Worm (Caenorhabditis elegans) whole organism, L4 larva: ENCODE results near the gene klc-2.

ENCODE experiments used
- F37D6.2 ChIP-seq: sonication (generic microtip); optimal IDR thresholded peaks from 2 replicates; lab custom pipeline; 2016; ENCODE audit warnings: mild to moderate bottlenecking, missing genetic modification characterization, missing compliant biosample characterization
- F44E2.7 ChIP-seq: fragments of 200-800 bp; sonication (Bioruptor generic); IDR thresholded peaks from 2 replicates; pipeline ENCODE4 v2.1.2; 2022; ENCODE audit warnings: missing genetic modification characterization, missing compliant biosample characterization
- R02D3.7 ChIP-seq: fragments of 150-350 bp; sonication (generic microtip); optimal IDR thresholded peaks from 3 replicates; lab custom pipeline; 2014; ENCODE audit warnings: missing biosample characterization, missing genetic modification characterization
- Y105C5A.15 ChIP-seq: fragments of 200-800 bp; sonication (Bioruptor generic); IDR thresholded peaks from 2 replicates; pipeline ENCODE4 v1.3.6; 2022; ENCODE audit warnings: missing genetic modification characterization, missing compliant biosample characterization
- aha-1 ChIP-seq: fragments of 150-350 bp; peaks from one replicate; lab custom pipeline; 2014; ENCODE audit warnings: missing biosample characterization, missing genetic modification characterization
- ama-1 ChIP-seq: fragments of 150-350 bp; optimal IDR thresholded peaks from 2 replicates; lab custom pipeline; 2014; ENCODE audit warnings: inconsistent platforms, mixed read lengths
- ceh-20 ChIP-seq: fragments of 200-800 bp; sonication (Bioruptor generic); IDR thresholded peaks from 2 replicates; pipeline ENCODE4 v1.3.6; 2022; ENCODE audit warnings: missing genetic modification reagents, missing genetic modification characterization, missing compliant biosample characterization
- ceh-28 ChIP-seq: fragments of 150-350 bp; optimal IDR thresholded peaks from 2 replicates; lab custom pipeline; 2014; ENCODE audit warnings: missing biosample characterization, missing genetic modification reagents, missing genetic modification characterization
- ceh-82 ChIP-seq: sonication (generic microtip); optimal IDR thresholded peaks from 2 replicates; lab custom pipeline; 2017; ENCODE audit warnings: missing biosample characterization, missing genetic modification characterization
- ctbp-1 ChIP-seq: fragments of 200-800 bp; sonication (Bioruptor generic); IDR thresholded peaks from 2 replicates; pipeline ENCODE4 v1.3.6; 2022; ENCODE audit warnings: missing genetic modification reagents, missing genetic modification characterization, missing compliant biosample characterization
- daf-16 ChIP-seq, 3 experiments: sonication (generic microtip); optimal IDR thresholded peaks; 2 replicates each; lab custom pipeline; 2016 to 2017; ENCODE audit warnings: missing genetic modification characterization in 3 of 3, missing genetic modification reagents in 3 of 3, mild to moderate bottlenecking in 2 of 3, missing compliant biosample characterization in 2 of 3, missing biosample characterization in 1 of 3, moderate library complexity in 1 of 3
- dmd-6 ChIP-seq: fragments of 200-800 bp; sonication (Bioruptor generic); IDR thresholded peaks from 2 replicates; pipeline ENCODE4 v1.3.6; 2022; ENCODE audit warnings: missing genetic modification reagents, missing genetic modification characterization, missing compliant biosample characterization
- dpl-1 ChIP-seq: fragments of 150-350 bp; optimal IDR thresholded peaks from 2 replicates; lab custom pipeline; 2014; ENCODE audit warnings: missing biosample characterization, missing genetic modification reagents, missing genetic modification characterization
- duxl-1 ChIP-seq: sonication (generic microtip); optimal IDR thresholded peaks from 2 replicates; lab custom pipeline; 2016; ENCODE audit warnings: mild to moderate bottlenecking, missing genetic modification characterization, moderate library complexity, missing compliant biosample characterization; ENCODE audit not compliant: poor library complexity
- dve-1 ChIP-seq: sonication (generic microtip); optimal IDR thresholded peaks from 2 replicates; lab custom pipeline; 2017; ENCODE audit warnings: antibody characterized with exemption, mild to moderate bottlenecking, missing genetic modification characterization, missing compliant biosample characterization; ENCODE audit not compliant: insufficient read depth
- egl-43 ChIP-seq: fragments of 200-800 bp; sonication (Bioruptor generic); IDR thresholded peaks from 2 replicates; pipeline ENCODE4 v1.3.6; 2022; ENCODE audit warnings: missing genetic modification reagents, missing genetic modification characterization, missing compliant biosample characterization
- fkh-10 ChIP-seq: fragments of 150-350 bp; optimal IDR thresholded peaks from 2 replicates; lab custom pipeline; 2014; ENCODE audit warnings: missing biosample characterization, missing genetic modification reagents, missing genetic modification characterization
- hif-1 ChIP-seq, 2 experiments: sonication (generic microtip); optimal IDR thresholded peaks; 2 replicates each; lab custom pipeline; 2016 to 2017; ENCODE audit warnings: missing compliant biosample characterization in 2 of 2, missing genetic modification characterization in 2 of 2, missing genetic modification reagents in 2 of 2, missing genotype in 2 of 2, mild to moderate bottlenecking in 1 of 2
- hlh-11 ChIP-seq: fragments of 200-800 bp; sonication (Bioruptor generic); optimal IDR thresholded peaks from 2 replicates; lab custom pipeline; 2018; ENCODE audit warnings: mild to moderate bottlenecking, missing genetic modification characterization, missing compliant biosample characterization
- hlh-30 ChIP-seq: sonication (generic microtip); optimal IDR thresholded peaks from 2 replicates; lab custom pipeline; 2017; ENCODE audit warnings: antibody characterized with exemption, mild to moderate bottlenecking, missing genetic modification characterization, missing compliant biosample characterization; ENCODE audit not compliant: insufficient read depth
- hmg-1.1 ChIP-seq: fragments of 200-800 bp; sonication (Bioruptor generic); IDR thresholded peaks from 2 replicates; pipeline ENCODE4 v1.3.6; 2022; ENCODE audit warnings: missing genetic modification reagents, missing genetic modification characterization, missing compliant biosample characterization
- lin-1 ChIP-seq: fragments of 200-800 bp; sonication (Bioruptor generic); IDR thresholded peaks from 2 replicates; pipeline ENCODE4 v1.3.6; 2022; ENCODE audit warnings: missing genetic modification reagents, missing genetic modification characterization, missing compliant biosample characterization
- lin-13 ChIP-seq: fragments of 150-350 bp; optimal IDR thresholded peaks from 2 replicates; lab custom pipeline; 2014; ENCODE audit warnings: missing biosample characterization, missing genetic modification reagents, missing genetic modification characterization
- lin-38 ChIP-seq: fragments of 200-800 bp; sonication (Bioruptor generic); IDR thresholded peaks from 2 replicates; pipeline ENCODE4 v1.3.6; 2022; ENCODE audit warnings: missing genetic modification reagents, missing genetic modification characterization, missing compliant biosample characterization
- lin-39 ChIP-seq: fragments of 150-350 bp; optimal IDR thresholded peaks from 2 replicates; lab custom pipeline; 2014; ENCODE audit warnings: missing biosample characterization, missing genetic modification reagents, missing genetic modification characterization
- lsy-2 ChIP-seq, 2 experiments: fragments of 150-350 bp in 1 of 2; sonication (generic microtip) in 1 of 2; optimal IDR thresholded peaks; 2 replicates each; lab custom pipeline; 2014 to 2017; ENCODE audit warnings: missing biosample characterization in 2 of 2, missing genetic modification characterization in 2 of 2
- madf-9 ChIP-seq: fragments of 200-800 bp; sonication (Bioruptor generic); conservative IDR thresholded peaks from 2 replicates; pipeline ENCODE4 v1.3.6; 2022; ENCODE audit warnings: missing genetic modification reagents, missing genetic modification characterization, missing compliant biosample characterization
- mep-1 ChIP-seq: fragments of 150-350 bp; sonication (generic microtip); optimal IDR thresholded peaks from 3 replicates; lab custom pipeline; 2014; ENCODE audit warnings: missing biosample characterization, missing genetic modification characterization
- mes-2 ChIP-seq: sonication (generic microtip); optimal IDR thresholded peaks from 2 replicates; lab custom pipeline; 2016; ENCODE audit warnings: missing genotype, mild to moderate bottlenecking, missing genetic modification characterization, missing compliant biosample characterization; ENCODE audit not compliant: poor library complexity, severe bottlenecking
- mxl-3 ChIP-seq: fragments of 200-800 bp; sonication (Bioruptor generic); optimal IDR thresholded peaks from 2 replicates; lab custom pipeline; 2018; ENCODE audit warnings: mild to moderate bottlenecking, missing genetic modification characterization, missing compliant biosample characterization
- nhr-10 ChIP-seq: fragments of 150-350 bp; optimal IDR thresholded peaks from 2 replicates; lab custom pipeline; 2014; ENCODE audit warnings: missing biosample characterization, missing genetic modification characterization
- nhr-11 ChIP-seq: fragments of 150-350 bp; optimal IDR thresholded peaks from 2 replicates; lab custom pipeline; 2014; ENCODE audit warnings: missing biosample characterization, missing genetic modification characterization
- nhr-111 ChIP-seq: fragments of 200-800 bp; sonication (Bioruptor generic); optimal IDR thresholded peaks from 2 replicates; lab custom pipeline; 2018; ENCODE audit warnings: mild to moderate bottlenecking, missing genetic modification characterization, missing compliant biosample characterization
- nhr-28 ChIP-seq: fragments of 150-350 bp; optimal IDR thresholded peaks from 2 replicates; lab custom pipeline; 2014; ENCODE audit warnings: missing biosample characterization, missing genetic modification characterization
- nhr-42 ChIP-seq: fragments of 200-800 bp; sonication (Bioruptor generic); IDR thresholded peaks from 2 replicates; pipeline ENCODE4 v1.3.6; 2022; ENCODE audit warnings: missing genetic modification characterization, missing compliant biosample characterization
- nhr-48 ChIP-seq: sonication (generic microtip); optimal IDR thresholded peaks from 2 replicates; lab custom pipeline; 2016; ENCODE audit warnings: mild to moderate bottlenecking, missing genetic modification characterization, missing compliant biosample characterization
- nhr-6 ChIP-seq: fragments of 150-350 bp; optimal IDR thresholded peaks from 2 replicates; lab custom pipeline; 2014; ENCODE audit warnings: missing biosample characterization, missing genetic modification characterization
- rbr-2 ChIP-seq: sonication (generic microtip); optimal IDR thresholded peaks from 2 replicates; lab custom pipeline; 2016; ENCODE audit warnings: missing genotype, missing genetic modification characterization, missing compliant biosample characterization
- snpc-1.2 ChIP-seq: fragments of 200-800 bp; sonication (Bioruptor generic); IDR thresholded peaks from 2 replicates; pipeline ENCODE4 v1.3.6; 2022; ENCODE audit warnings: missing genetic modification reagents, missing genetic modification characterization, missing compliant biosample characterization
- snpc-4 ChIP-seq: fragments of 150-350 bp; optimal IDR thresholded peaks from 2 replicates; lab custom pipeline; 2014; ENCODE audit warnings: missing biosample characterization, missing genetic modification characterization
- spr-1 ChIP-seq: sonication (generic microtip); optimal IDR thresholded peaks from 2 replicates; lab custom pipeline; 2016; ENCODE audit warnings: mild to moderate bottlenecking, missing genetic modification characterization, missing compliant biosample characterization
- unc-130 ChIP-seq: sonication (generic microtip); optimal IDR thresholded peaks from 2 replicates; lab custom pipeline; 2016; ENCODE audit warnings: missing genetic modification reagents, missing genetic modification characterization, missing compliant biosample characterization
- zfp-2 ChIP-seq: sonication (generic microtip); optimal IDR thresholded peaks from 2 replicates; lab custom pipeline; 2016; ENCODE audit warnings: mild to moderate bottlenecking, missing genetic modification characterization, missing compliant biosample characterization
- ztf-7 ChIP-seq: fragments of 150-350 bp; optimal IDR thresholded peaks from 2 replicates; lab custom pipeline; 2014; ENCODE audit warnings: missing biosample characterization, missing genetic modification characterization

klc-2 gene

DNA sequence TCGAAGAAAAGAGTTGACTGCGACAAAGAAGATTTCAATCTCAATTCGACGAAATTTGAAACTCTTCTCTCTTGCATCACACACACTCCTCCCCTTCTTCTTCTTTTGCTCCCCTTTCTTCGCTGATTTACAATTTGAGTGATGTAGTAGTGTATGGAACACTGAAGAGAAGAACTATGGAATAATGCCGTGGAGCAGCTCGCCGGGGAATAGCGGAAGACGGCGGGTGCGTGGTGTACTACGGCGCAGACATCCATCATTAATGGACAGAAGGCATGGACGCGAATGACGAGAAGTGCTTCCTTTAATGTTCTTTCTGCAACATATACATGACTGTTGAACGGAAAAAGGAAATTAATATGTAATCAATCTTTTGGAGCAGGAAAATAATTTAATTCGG lies 1.6 kb upstream of the klc-2 start:
- TF ChIP-seq unc-130, result no peak
- TF ChIP-seq ceh-20 (GFP tag; lab: Robert Waterston, UW), result peak; percentile 13; the same call in 1 of the 2 replicates
- no peak for TF ChIP-seq Y105C5A.15 (GFP tag; lab: Robert Waterston, UW)
- no peak for TF ChIP-seq lin-1 (GFP tag; lab: Robert Waterston, UW)
- no peak for TF ChIP-seq hif-1 (tag; optimal IDR thresholded peaks at IDR 0.05; lab: Kevin White, UChicago)
- peak; percentile 3 for TF ChIP-seq dve-1 (tag; lab: Kevin White, UChicago)
- 0 out of 2 replicates have a peak, but pooled peaks have one; percentile 31 for TF ChIP-seq lin-38 (GFP tag; lab: Robert Waterston, UW)
- TF ChIP-seq aha-1 (tag; lab: Kevin White, UChicago), result peak; percentile 52
- TF ChIP-seq snpc-4 (tag; lab: Kevin White, UChicago), result no peak
- no peak for TF ChIP-seq dmd-6 (GFP tag; lab: Robert Waterston, UW)
- TF ChIP-seq lsy-2 (tag; optimal IDR thresholded peaks at IDR 0.05; lab: Kevin White, UChicago), result peak in 1 of 2 experiments; percentile 27
- 0 out of 2 replicates have a peak, but pooled peaks have one; percentile 12 for TF ChIP-seq ctbp-1 (GFP tag; lab: Robert Waterston, UW)
- no peak for TF ChIP-seq ceh-82 (tag; lab: Kevin White, UChicago)
- TF ChIP-seq mep-1 (tag; lab: Kevin White, UChicago), result peak; percentile 40
- TF ChIP-seq ama-1 (lab: Kevin White, UChicago), result peak; percentile 83
- 0 out of 2 replicates have a peak, but pooled peaks have one; percentile 53 for TF ChIP-seq egl-43 (GFP tag; lab: Robert Waterston, UW)
- TF ChIP-seq lin-13 (GFP tag; lab: Kevin White, UChicago), result no peak
- no peak for TF ChIP-seq spr-1 (tag; lab: Kevin White, UChicago)
- TF ChIP-seq snpc-1.2 (GFP tag; lab: Robert Waterston, UW), result peak; percentile 54; the same call in 1 of the 2 replicates

DNA sequence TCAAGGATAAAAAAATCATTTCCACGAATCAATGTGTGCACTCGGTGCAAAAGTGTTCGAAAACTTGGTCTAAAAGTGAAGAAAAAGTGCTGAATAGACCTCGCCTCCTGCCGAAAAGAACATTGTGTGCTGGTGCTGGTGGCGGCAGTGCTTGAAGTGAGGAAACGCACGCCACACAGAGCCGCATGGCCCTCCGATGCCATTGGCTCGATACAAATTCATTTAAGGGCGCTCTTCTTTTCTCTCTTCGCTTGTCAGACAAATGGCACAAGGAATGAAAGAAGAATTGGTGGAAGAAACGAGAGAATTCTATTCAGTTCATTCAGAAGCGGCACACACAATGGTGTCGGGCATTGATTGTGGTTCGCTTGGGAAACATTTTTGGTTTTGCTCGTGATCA lies 1.1 kb upstream of the klc-2 start:
- TF ChIP-seq dve-1 (tag; lab: Kevin White, UChicago) (no peak), nhr-48 (tag; lab: Kevin White, UChicago) (peak; percentile 12), rbr-2 (tag; lab: Kevin White, UChicago) (peak; percentile 10), nhr-42 (GFP tag; lab: Robert Waterston, UW) (no peak), lsy-2 (tag; optimal IDR thresholded peaks at IDR 0.05; lab: Kevin White, UChicago) (peak in 1 of 2 experiments; percentile 19), duxl-1 (tag; lab: Kevin White, UChicago) (peak; percentile 7), madf-9 (GFP tag; lab: Robert Waterston, UW) (0 out of 2 replicates have a peak, but pooled peaks have one; percentile 28), ztf-7 (no peak), mep-1 (tag; lab: Kevin White, UChicago) (no peak), fkh-10 (GFP tag; lab: Kevin White, UChicago) (no peak), egl-43 (GFP tag; lab: Robert Waterston, UW) (0 out of 2 replicates have a peak, but pooled peaks have one; percentile 38), lin-39 (tag; lab: Kevin White, UChicago) (no peak), nhr-111 (GFP tag; lab: Kevin White, UChicago) (no peak)

- peak; percentile 3 for TF ChIP-seq nhr-11 (tag; lab: Kevin White, UChicago)
- peak; percentile 48 for TF ChIP-seq rbr-2 (tag; lab: Kevin White, UChicago)
- TF ChIP-seq ama-1 (lab: Kevin White, UChicago), result no peak
- TF ChIP-seq R02D3.7 (tag; lab: Kevin White, UChicago), result no peak
- peak; percentile 41 to 81 for TF ChIP-seq lsy-2 (tag; optimal IDR thresholded peaks at IDR 0.05; lab: Kevin White, UChicago)
- TF ChIP-seq mes-2 (tag; lab: Kevin White, UChicago), result peak; percentile 71
- TF ChIP-seq hmg-1.1 (GFP tag; lab: Robert Waterston, UW), result peak; percentile 73
- no peak for TF ChIP-seq F44E2.7 (GFP tag; lab: Robert Waterston, UW)
- TF ChIP-seq daf-16 (GFP tag; optimal IDR thresholded peaks at IDR 0.05; lab: Kevin White, UChicago), result no peak
- TF ChIP-seq daf-16 (tag; optimal IDR thresholded peaks at IDR 0.05; lab: Kevin White, UChicago), result peak; percentile 62
- TF ChIP-seq aha-1 (tag; lab: Kevin White, UChicago), result peak; percentile 76
- no peak for TF ChIP-seq nhr-10 (tag; lab: Kevin White, UChicago)
- TF ChIP-seq F37D6.2 (tag; lab: Kevin White, UChicago), result no peak
- peak; percentile 71 for TF ChIP-seq mep-1 (tag; lab: Kevin White, UChicago)
- TF ChIP-seq dve-1 (tag; lab: Kevin White, UChicago), result peak; percentile 71
- peak; percentile 43 for TF ChIP-seq dpl-1 (GFP tag; lab: Kevin White, UChicago)
- peak; percentile 46 for TF ChIP-seq mxl-3 (GFP tag; lab: Kevin White, UChicago)
- TF ChIP-seq ceh-28 (tag; lab: Kevin White, UChicago), result peak; percentile 58
- no peak for TF ChIP-seq zfp-2 (tag; lab: Kevin White, UChicago)
- TF ChIP-seq hlh-30 (tag; lab: Kevin White, UChicago), result peak; percentile 41
- peak; percentile 49 for TF ChIP-seq nhr-28 (tag; lab: Kevin White, UChicago)
- peak; percentile 40 for TF ChIP-seq hlh-11
- peak; percentile 24 for TF ChIP-seq nhr-6 (tag; lab: Kevin White, UChicago)
- peak in 1 of 2 experiments; percentile 13 for TF ChIP-seq hif-1 (tag; optimal IDR thresholded peaks at IDR 0.05; lab: Kevin White, UChicago)
Measured at ce11 chrV:5580517-5580916, 695 bp downstream of the klc-2 start.
